Worm (Caenorhabditis elegans) whole organism, L1 larva: Measurements from ENCODE around the gene vab-1.

Experiments used
- C16A3.4 ChIP-seq: fragments of 150-350 bp; optimal IDR thresholded peaks from 2 replicates; lab custom pipeline; 2014; ENCODE audit warnings: missing biosample characterization, missing genetic modification characterization
- Y116A8C.19 ChIP-seq: sonication (generic microtip); optimal IDR thresholded peaks from 2 replicates; lab custom pipeline; 2016; ENCODE audit warnings: missing compliant biosample characterization, missing genetic modification characterization, borderline replicate concordance
- alr-1 ChIP-seq: fragments of 200-800 bp; sonication (Bioruptor generic); optimal IDR thresholded peaks from 2 replicates; lab custom pipeline; 2018; ENCODE audit warnings: borderline replicate concordance, mild to moderate bottlenecking, missing genetic modification characterization, missing compliant biosample characterization
- aly-2 ChIP-seq: fragments of 150-350 bp; optimal IDR thresholded peaks from 2 replicates; lab custom pipeline; 2014; ENCODE audit warnings: missing biosample characterization, missing genetic modification characterization
- ama-1 ChIP-seq: fragments of 150-350 bp; optimal IDR thresholded peaks from 2 replicates; lab custom pipeline; 2014
- ceh-8 ChIP-seq: fragments of 200-800 bp; sonication (Bioruptor generic); optimal IDR thresholded peaks from 2 replicates; lab custom pipeline; 2018; ENCODE audit warnings: mild to moderate bottlenecking, missing genetic modification characterization, moderate library complexity, missing compliant biosample characterization
- ceh-82 ChIP-seq, 3 experiments: fragments of 150-350 bp in 1 of 3; sonication (generic microtip) in 2 of 3; optimal IDR thresholded peaks; 2 replicates each; lab custom pipeline; 2014 to 2017; ENCODE audit warnings: missing biosample characterization in 3 of 3, missing genetic modification characterization in 3 of 3
- ceh-88 ChIP-seq: fragments of 200-800 bp; sonication (Bioruptor generic); IDR thresholded peaks from 2 replicates; pipeline ENCODE4 v1.3.6; 2022; ENCODE audit warnings: missing genetic modification characterization, missing compliant biosample characterization
- efl-3 ChIP-seq: fragments of 200-800 bp; sonication (Bioruptor generic); optimal IDR thresholded peaks from 2 replicates; lab custom pipeline; 2018; ENCODE audit warnings: mild to moderate bottlenecking, missing genetic modification characterization, missing compliant biosample characterization
- egl-27 ChIP-seq, 2 experiments: fragments of 150-350 bp in 1 of 2; sonication (generic microtip); optimal IDR thresholded peaks; 3 replicates each; lab custom pipeline; 2017 to 2018; ENCODE audit warnings: missing biosample characterization in 2 of 2, missing genetic modification characterization in 2 of 2, missing genetic modification reagents in 2 of 2
- elt-2 ChIP-seq: sonication (generic microtip); optimal IDR thresholded peaks from 2 replicates; lab custom pipeline; 2016; ENCODE audit warnings: missing genetic modification characterization, mild to moderate bottlenecking, inconsistent platforms, missing compliant biosample characterization, missing genetic modification reagents
- fkh-10 ChIP-seq: sonication (generic microtip); optimal IDR thresholded peaks from 2 replicates; lab custom pipeline; 2017; ENCODE audit warnings: missing biosample characterization, missing genetic modification reagents, missing genetic modification characterization
- fkh-4 ChIP-seq: sonication (generic microtip); optimal IDR thresholded peaks from 2 replicates; lab custom pipeline; 2016; ENCODE audit warnings: missing compliant biosample characterization, missing genetic modification characterization, borderline replicate concordance
- hlh-17 ChIP-seq: fragments of 200-800 bp; sonication (Bioruptor generic); optimal IDR thresholded peaks from 2 replicates; lab custom pipeline; 2018; ENCODE audit warnings: missing genetic modification characterization, mild to moderate bottlenecking, missing compliant biosample characterization, moderate library complexity, borderline replicate concordance
- hpl-2 ChIP-seq: fragments of 150-350 bp; optimal IDR thresholded peaks from 2 replicates; lab custom pipeline; 2014; ENCODE audit warnings: missing biosample characterization, missing genetic modification reagents, missing genetic modification characterization
- isw-1 ChIP-seq: fragments of 200-800 bp; sonication (Bioruptor generic); IDR thresholded peaks from 2 replicates; pipeline ENCODE4 v1.3.6; 2022; ENCODE audit warnings: missing genetic modification characterization, missing compliant biosample characterization
- lin-14 ChIP-seq: fragments of 200-800 bp; sonication (Bioruptor generic); optimal IDR thresholded peaks from 2 replicates; lab custom pipeline; 2018; ENCODE audit warnings: mild to moderate bottlenecking, missing genetic modification characterization, moderate library complexity, missing compliant biosample characterization
- lin-35 ChIP-seq, 2 experiments: fragments of 150-350 bp; optimal IDR thresholded peaks; 2 replicates each; lab custom pipeline; 2014; ENCODE audit warnings: missing biosample characterization in 2 of 2, missing genetic modification characterization in 2 of 2, missing genetic modification reagents in 2 of 2
- lin-39 ChIP-seq: fragments of 150-350 bp; optimal IDR thresholded peaks from 2 replicates; lab custom pipeline; 2014; ENCODE audit warnings: missing biosample characterization, missing genetic modification reagents, missing genetic modification characterization
- lir-3 ChIP-seq: sonication (generic microtip); optimal IDR thresholded peaks from 2 replicates; lab custom pipeline; 2016; ENCODE audit warnings: mild to moderate bottlenecking, missing genetic modification characterization, moderate library complexity, missing compliant biosample characterization; ENCODE audit not compliant: poor library complexity
- mab-9 ChIP-seq: fragments of 200-800 bp; sonication (Bioruptor generic); IDR thresholded peaks from 2 replicates; pipeline ENCODE4 v1.3.6; 2022; ENCODE audit warnings: missing genetic modification reagents, missing genetic modification characterization, missing compliant biosample characterization
- mdl-1 ChIP-seq, 2 experiments: fragments of 150-350 bp; optimal IDR thresholded peaks; 2 replicates each; lab custom pipeline; 2014 to 2017; ENCODE audit warnings: missing biosample characterization in 2 of 2, missing genetic modification characterization in 2 of 2, inconsistent platforms in 1 of 2
- mef-2 ChIP-seq: fragments of 150-350 bp; optimal IDR thresholded peaks from 2 replicates; lab custom pipeline; 2014; ENCODE audit warnings: missing biosample characterization, missing genetic modification characterization
- mep-1 ChIP-seq: fragments of 150-350 bp; optimal IDR thresholded peaks from 2 replicates; lab custom pipeline; 2014; ENCODE audit warnings: missing biosample characterization, missing genetic modification characterization
- nhr-11 ChIP-seq: fragments of 150-350 bp; optimal IDR thresholded peaks from 2 replicates; lab custom pipeline; 2014; ENCODE audit warnings: missing biosample characterization, missing genetic modification characterization
- nhr-19 ChIP-seq: fragments of 200-800 bp; sonication (Bioruptor generic); conservative IDR thresholded peaks from 2 replicates; pipeline ENCODE4 v1.3.6; 2022; ENCODE audit warnings: missing genetic modification characterization, missing compliant biosample characterization
- nhr-47 ChIP-seq: sonication (generic microtip); optimal IDR thresholded peaks from 2 replicates; lab custom pipeline; 2016; ENCODE audit warnings: mild to moderate bottlenecking, missing genetic modification characterization, moderate library complexity, missing compliant biosample characterization
- nhr-90 ChIP-seq: sonication (generic microtip); optimal IDR thresholded peaks from 2 replicates; lab custom pipeline; 2016; ENCODE audit warnings: mild to moderate bottlenecking, missing genetic modification characterization, missing compliant biosample characterization; ENCODE audit not compliant: poor library complexity
- pax-3 ChIP-seq: fragments of 200-800 bp; sonication (Bioruptor generic); optimal IDR thresholded peaks from 2 replicates; lab custom pipeline; 2018; ENCODE audit warnings: mild to moderate bottlenecking, missing genetic modification characterization, moderate library complexity, missing compliant biosample characterization
- pqm-1 ChIP-seq: sonication (generic microtip); optimal IDR thresholded peaks from 3 replicates; lab custom pipeline; 2017; ENCODE audit warnings: missing biosample characterization, missing genetic modification characterization
- skn-1 ChIP-seq: fragments of 150-350 bp; optimal IDR thresholded peaks from 2 replicates; lab custom pipeline; 2014; ENCODE audit warnings: missing biosample characterization, missing genetic modification characterization
- snpc-4 ChIP-seq: fragments of 150-350 bp; optimal IDR thresholded peaks from 2 replicates; lab custom pipeline; 2014; ENCODE audit warnings: missing biosample characterization, missing genetic modification characterization
- snu-23 ChIP-seq: sonication (generic microtip); optimal IDR thresholded peaks from 2 replicates; lab custom pipeline; 2016; ENCODE audit warnings: missing genetic modification characterization, missing compliant biosample characterization
- sox-4 ChIP-seq: sonication (generic microtip); optimal IDR thresholded peaks from 2 replicates; lab custom pipeline; 2016; ENCODE audit warnings: missing genetic modification characterization, missing compliant biosample characterization
- tlp-1 ChIP-seq: fragments of 150-350 bp; optimal IDR thresholded peaks from 2 replicates; lab custom pipeline; 2014; ENCODE audit warnings: missing biosample characterization, missing genetic modification characterization
- unc-130 ChIP-seq: fragments of 150-350 bp; optimal IDR thresholded peaks from 2 replicates; lab custom pipeline; 2017; ENCODE audit warnings: missing biosample characterization, missing genetic modification characterization, inconsistent platforms
- unc-98 ChIP-seq: fragments of 200-800 bp; sonication (Bioruptor generic); IDR thresholded peaks from 2 replicates; pipeline ENCODE4 v1.3.6; 2022; ENCODE audit warnings: missing genetic modification characterization, missing compliant biosample characterization
- xbp-1 ChIP-seq: sonication (generic microtip); optimal IDR thresholded peaks from 2 replicates; lab custom pipeline; 2016; ENCODE audit warnings: missing genetic modification characterization, missing compliant biosample characterization
- zag-1 ChIP-seq: fragments of 150-350 bp; optimal IDR thresholded peaks from 2 replicates; lab custom pipeline; 2014; ENCODE audit warnings: missing biosample characterization, missing genetic modification characterization
- zip-4 ChIP-seq: fragments of 200-800 bp; sonication (Bioruptor generic); optimal IDR thresholded peaks from 2 replicates; lab custom pipeline; 2018; ENCODE audit warnings: mild to moderate bottlenecking, missing genetic modification characterization, moderate library complexity, missing compliant biosample characterization
- ztf-11 ChIP-seq, 2 experiments: sonication (generic microtip); optimal IDR thresholded peaks; 2 replicates each; lab custom pipeline; 2016 to 2017; ENCODE audit warnings: missing genetic modification characterization in 2 of 2, missing biosample characterization in 1 of 2, missing compliant biosample characterization in 1 of 2

Gene vab-1

ce11 chrII:4590086-4590485 lies 18.3 kb downstream of the vab-1 start:
- no peak for TF ChIP-seq hlh-17
- TF ChIP-seq lir-3 (tag; lab: Kevin White, UChicago): no peak
- TF ChIP-seq tlp-1 (tag; lab: Kevin White, UChicago): no peak
- no peak for TF ChIP-seq zip-4 (GFP tag; lab: Kevin White, UChicago)
- no peak for TF ChIP-seq lin-39 (tag; lab: Kevin White, UChicago)
- TF ChIP-seq unc-130 (tag; lab: Kevin White, UChicago): no peak
- TF ChIP-seq zag-1 (tag; lab: Kevin White, UChicago): no peak
- no peak for TF ChIP-seq ceh-82 (tag; optimal IDR thresholded peaks at IDR 0.05; lab: Kevin White, UChicago)
- TF ChIP-seq pax-3 (tag; lab: Kevin White, UChicago): no peak
- TF ChIP-seq skn-1 (tag; lab: Kevin White, UChicago): no peak
- no peak for TF ChIP-seq ztf-11 (tag; optimal IDR thresholded peaks at IDR 0.05; lab: Kevin White, UChicago)
- TF ChIP-seq pqm-1 (tag; lab: Kevin White, UChicago): no peak
- TF ChIP-seq ceh-88: no peak
- no peak for TF ChIP-seq isw-1 (GFP tag; lab: Robert Waterston, UW)
- TF ChIP-seq fkh-10 (GFP tag; lab: Kevin White, UChicago): no peak
- TF ChIP-seq sox-4 (tag; lab: Kevin White, UChicago): no peak
- TF ChIP-seq nhr-19: no peak
- no peak for TF ChIP-seq fkh-4 (tag; lab: Kevin White, UChicago)
- TF ChIP-seq nhr-47 (tag; lab: Kevin White, UChicago): no peak

- TF ChIP-seq efl-3 (GFP tag; lab: Kevin White, UChicago) (no peak), mep-1 (tag; lab: Kevin White, UChicago) (no peak), nhr-90 (no peak), aly-2 (tag; lab: Kevin White, UChicago) (peak; percentile 21), elt-2 (no peak), mdl-1 (tag; optimal IDR thresholded peaks at IDR 0.05; lab: Kevin White, UChicago) (no peak), nhr-11 (tag; lab: Kevin White, UChicago) (no peak), ceh-8 (GFP tag; lab: Kevin White, UChicago) (no peak), lin-35 (GFP tag; optimal IDR thresholded peaks at IDR 0.05; lab: Kevin White, UChicago) (no peak)
Measured at ce11 chrII:4590660-4591059, 18.9 kb downstream of the vab-1 start.

ce11 chrII:4597441-4597840 lies 25.6 kb downstream of the vab-1 start:
- TF ChIP-seq Y116A8C.19 (tag; lab: Kevin White, UChicago) (no peak), snu-23 (no peak), alr-1 (tag; lab: Kevin White, UChicago) (no peak), C16A3.4 (tag; lab: Kevin White, UChicago) (no peak), mab-9 (GFP tag; lab: Robert Waterston, UW) (no peak), xbp-1 (tag; lab: Kevin White, UChicago) (no peak), ama-1 (lab: Kevin White, UChicago) (no peak), nhr-90 (no peak), lir-3 (tag; lab: Kevin White, UChicago) (no peak), mef-2 (no peak), snpc-4 (tag; lab: Kevin White, UChicago) (no peak), egl-27 (tag; optimal IDR thresholded peaks at IDR 0.05; lab: Kevin White, UChicago) (no peak), lin-14 (GFP tag; lab: Kevin White, UChicago) (no peak), nhr-47 (tag; lab: Kevin White, UChicago) (no peak), ztf-11 (tag; optimal IDR thresholded peaks at IDR 0.05; lab: Kevin White, UChicago) (no peak), pqm-1 (tag; lab: Kevin White, UChicago) (no peak), nhr-11 (tag; lab: Kevin White, UChicago) (no peak), unc-98 (GFP tag; lab: Robert Waterston, UW) (no peak), hpl-2 (GFP tag; lab: Kevin White, UChicago) (no peak)
